Worm (Caenorhabditis elegans): Measurements from ENCODE around the gene Y26G10.4.

Y26G10.4 gene

DNA sequence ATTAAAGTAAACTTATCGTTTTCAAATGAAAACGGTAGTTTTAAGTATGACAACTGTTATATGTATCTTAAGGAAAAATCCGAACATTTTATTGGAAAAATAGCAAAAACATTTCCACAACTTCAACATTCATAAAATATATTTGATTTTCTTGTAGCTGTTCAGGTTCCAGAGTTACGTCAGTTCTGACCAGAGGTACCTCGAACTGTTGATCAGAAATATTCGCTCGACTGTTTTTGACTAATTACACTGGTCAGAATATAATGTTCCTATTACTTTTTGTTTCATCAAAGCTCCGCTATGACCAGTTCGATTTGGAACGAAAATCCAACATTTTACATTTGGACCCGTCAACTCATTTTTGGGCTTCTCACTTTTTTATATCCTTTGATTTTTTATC is 8.0 kb upstream of the Y26G10.4 start, which contains the start of gene srh-31:
srh-31 (plus strand) TSS at position 301 of the 400 bp plus-strand sequence.
- no peak for TF ChIP-seq mml-1 (tag; optimal IDR thresholded peaks at IDR 0.05)
- no peak for TF ChIP-seq zag-1 (tag; optimal IDR thresholded peaks at IDR 0.05)
- TF ChIP-seq egl-27 (tag; optimal IDR thresholded peaks at IDR 0.05) = no peak
- TF ChIP-seq nfya-1 (tag; optimal IDR thresholded peaks at IDR 0.05; ENCODE audit: insufficient read depth) = no peak
- TF ChIP-seq ZK546.5 (tag; optimal IDR thresholded peaks at IDR 0.05) = no peak
- no peak for TF ChIP-seq ztf-11 (tag; optimal IDR thresholded peaks at IDR 0.05)
- no peak for TF ChIP-seq nhr-67 (tag; optimal IDR thresholded peaks at IDR 0.05)
- TF ChIP-seq nhr-25 (tag; optimal IDR thresholded peaks at IDR 0.05) = no peak

DNA sequence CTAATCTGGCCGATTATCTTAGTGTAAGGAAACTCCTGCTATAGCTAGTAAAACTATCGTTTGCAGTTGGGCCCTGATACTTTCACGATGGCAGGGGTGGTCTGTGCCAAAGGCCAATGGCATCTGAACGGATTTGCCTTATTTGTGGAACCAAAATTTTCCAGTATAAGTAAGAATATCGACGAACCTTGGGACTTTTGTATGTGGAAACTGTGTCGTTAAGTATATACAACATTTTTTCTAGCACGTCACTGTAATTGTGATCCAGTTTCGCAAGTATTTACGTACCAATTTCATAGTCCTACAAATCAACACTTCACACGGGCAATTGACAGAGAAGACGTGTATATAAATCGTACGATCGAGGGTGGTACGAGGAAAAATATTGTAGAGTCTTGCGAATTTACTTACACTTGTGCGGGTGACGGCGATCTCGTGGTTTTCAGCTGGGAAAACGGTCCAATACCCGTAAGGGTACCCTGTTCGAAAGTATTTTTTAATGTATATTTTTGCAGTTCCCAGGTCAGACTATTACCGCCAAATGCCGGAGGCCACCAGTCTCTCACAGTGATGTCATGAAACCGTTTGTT is 7.3 kb upstream of the Y26G10.4 start:
- TF ChIP-seq nhr-43 (tag; optimal IDR thresholded peaks at IDR 0.05; ENCODE audit: poor library complexity, severe bottlenecking) (no peak), egl-27 (tag; optimal IDR thresholded peaks at IDR 0.05) (no peak), elt-3 (tag; optimal IDR thresholded peaks at IDR 0.05) (no peak), zag-1 (tag; optimal IDR thresholded peaks at IDR 0.05) (no peak), nhr-25 (tag; optimal IDR thresholded peaks at IDR 0.05) (no peak), elt-1 (tag; optimal IDR thresholded peaks at IDR 0.05) (no peak), aly-2 (tag; optimal IDR thresholded peaks at IDR 0.05) (no peak), ceh-82 (tag; optimal IDR thresholded peaks at IDR 0.05) (no peak), ZK546.5 (tag; optimal IDR thresholded peaks at IDR 0.05) (no peak), nhr-237 (tag; optimal IDR thresholded peaks at IDR 0.05) (no peak), pqm-1 (tag; optimal IDR thresholded peaks at IDR 0.05) (no peak), fkh-10 (GFP tag; optimal IDR thresholded peaks at IDR 0.05) (no peak), unc-39 (tag; optimal IDR thresholded peaks at IDR 0.05) (no peak), lin-15B (tag; optimal IDR thresholded peaks at IDR 0.05) (no peak), sea-2 (GFP tag; optimal IDR thresholded peaks at IDR 0.05) (no peak), ama-1 (optimal IDR thresholded peaks at IDR 0.05) (no peak), nfya-1 (tag; optimal IDR thresholded peaks at IDR 0.05; ENCODE audit: insufficient read depth) (no peak), ceh-28 (tag; optimal IDR thresholded peaks at IDR 0.05) (no peak)

DNA sequence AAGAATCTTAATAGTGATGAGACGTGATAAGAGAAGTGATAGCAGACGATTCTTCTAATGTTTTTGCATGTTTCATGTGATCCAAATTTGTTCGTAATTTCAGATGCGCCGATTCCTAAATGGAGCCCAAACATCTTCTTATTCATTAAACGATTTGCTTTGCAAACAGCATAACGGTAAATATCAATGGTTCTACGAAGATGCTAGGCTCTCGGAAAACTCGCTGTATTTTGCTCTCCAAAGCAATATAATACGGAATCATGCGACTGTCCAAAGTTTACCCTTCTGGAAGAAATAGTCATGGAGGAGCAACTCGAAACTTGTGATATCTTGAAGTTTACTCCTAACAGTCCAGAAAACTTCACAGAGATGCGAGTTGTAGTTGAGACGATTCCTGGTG is 6.8 kb upstream of the Y26G10.4 start, which contains the start of gene W06D12.6:
W06D12.6 (plus strand) TSS at position 301 of the 400 bp plus-strand sequence.
- TF ChIP-seq sea-2 (GFP tag; optimal IDR thresholded peaks at IDR 0.05) (no peak), skn-1 (tag; optimal IDR thresholded peaks at IDR 0.05) (no peak), pha-4 (tag; optimal IDR thresholded peaks at IDR 0.05) (no peak), R02D3.7 (tag; optimal IDR thresholded peaks at IDR 0.05) (no peak), daf-12 (tag; optimal IDR thresholded peaks at IDR 0.05) (no peak), mml-1 (tag; optimal IDR thresholded peaks at IDR 0.05) (no peak), pqm-1 (tag; optimal IDR thresholded peaks at IDR 0.05) (no peak), zag-1 (tag; optimal IDR thresholded peaks at IDR 0.05) (no peak), nhr-23 (tag; optimal IDR thresholded peaks at IDR 0.05) (no peak), nhr-11 (tag; optimal IDR thresholded peaks at IDR 0.05) (no peak), snpc-4 (tag; optimal IDR thresholded peaks at IDR 0.05) (no peak)

DNA sequence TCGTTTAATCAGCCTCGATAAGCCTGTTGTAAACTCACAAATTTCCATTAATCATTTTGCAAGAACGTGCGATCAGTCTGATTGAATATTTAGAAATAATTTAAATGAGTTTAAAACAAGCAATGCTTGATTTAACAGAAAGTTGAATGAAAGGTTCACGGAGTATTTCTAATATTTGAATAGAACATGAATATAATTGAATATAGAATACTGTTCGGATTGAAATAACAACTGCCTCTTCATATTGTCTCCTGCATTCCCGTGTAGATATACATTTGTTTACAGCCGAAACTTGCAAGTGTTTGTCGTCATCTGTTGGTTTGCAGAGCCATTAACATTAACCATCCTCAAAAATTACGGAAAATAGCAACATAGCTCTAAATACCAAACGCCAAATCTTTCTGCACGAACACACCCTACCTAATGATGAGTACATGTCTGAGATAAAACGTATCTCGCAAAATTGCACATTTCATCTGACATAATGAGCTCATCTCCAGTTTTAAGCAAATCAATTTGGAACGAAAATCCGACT is 1.8 kb upstream of the Y26G10.4 start, which contains the start of the genes Y26G10.5 and srh-32:
Y26G10.5 (minus strand) TSS at position 101 of the 535 bp plus-strand sequence.
srh-32 (plus strand) TSS at position 485 of the 535 bp plus-strand sequence.
- TF ChIP-seq pqm-1 (tag; optimal IDR thresholded peaks at IDR 0.05) (no peak), nhr-28 (tag; optimal IDR thresholded peaks at IDR 0.05) (no peak), ceh-9 (tag; optimal IDR thresholded peaks at IDR 0.05) (no peak), fkh-2 (tag; optimal IDR thresholded peaks at IDR 0.05) (no peak), elt-2 (tag; optimal IDR thresholded peaks at IDR 0.05) (no peak), mml-1 (tag; optimal IDR thresholded peaks at IDR 0.05) (no peak), lin-15B (tag; optimal IDR thresholded peaks at IDR 0.05) (no peak), nhr-25 (tag; optimal IDR thresholded peaks at IDR 0.05) (no peak), fos-1 (tag; optimal IDR thresholded peaks at IDR 0.05) (no peak), daf-12 (tag; optimal IDR thresholded peaks at IDR 0.05) (no peak), nhr-43 (tag; optimal IDR thresholded peaks at IDR 0.05; ENCODE audit: poor library complexity, severe bottlenecking) (no peak), lin-39 (tag; optimal IDR thresholded peaks at IDR 0.05) (no peak), nhr-77 (tag; optimal IDR thresholded peaks at IDR 0.05) (no peak)

All from whole organism, L3 larva.